Worm (Caenorhabditis elegans): ENCODE data around the gene F58F9.1.

DNA sequence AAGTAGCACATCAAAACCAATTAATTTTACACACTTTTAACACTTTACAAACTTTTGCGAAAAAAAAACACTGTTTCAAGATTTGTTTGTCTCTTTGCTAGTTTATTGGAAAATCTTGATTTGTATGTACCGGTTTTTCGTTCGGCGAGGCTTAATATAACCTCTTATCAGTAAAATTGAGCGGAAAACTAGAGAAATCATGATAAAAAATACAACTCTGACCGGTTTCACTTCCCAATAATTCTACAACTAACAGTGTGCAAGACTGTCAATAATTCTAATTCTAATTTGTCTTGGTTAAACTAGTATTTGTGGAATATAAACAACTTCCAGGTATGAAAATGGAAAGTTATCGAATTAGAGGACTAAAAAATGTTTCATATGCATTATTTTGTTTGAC is 27.8 kb upstream of the F58F9.1 start, which contains the start of gene C49A9.3:
- TF ChIP-seq nhr-12 (tag; optimal IDR thresholded peaks at IDR 0.05) (no peak), ztf-11 (tag; optimal IDR thresholded peaks at IDR 0.05) (no peak), ztf-4 (tag; optimal IDR thresholded peaks at IDR 0.05) (no peak), ama-1 (optimal IDR thresholded peaks at IDR 0.05) (no peak), tbx-2 (tag; optimal IDR thresholded peaks at IDR 0.05) (no peak), nhr-237 (tag; optimal IDR thresholded peaks at IDR 0.05) (no peak), nhr-11 (tag; optimal IDR thresholded peaks at IDR 0.05) (no peak), lsy-12 (tag; optimal IDR thresholded peaks at IDR 0.05) (no peak), sea-2 (GFP tag; optimal IDR thresholded peaks at IDR 0.05) (no peak), nhr-76 (tag; optimal IDR thresholded peaks at IDR 0.05) (no peak)

Data from whole organism, L3 larva.